Fruit fly (Drosophila melanogaster): ENCODE results near the gene IP3K2.

- TF ChIP-seq CTCF (optimal IDR thresholded peaks at IDR 0.05) = no peak
- TF ChIP-seq CG8478 (optimal IDR thresholded peaks at IDR 0.05) = no peak
Observed at dm6 chrX:13314789-13315462, 11.5 kb downstream of the IP3K2 start.

Data from S2 (cell line).